Worm (Caenorhabditis elegans) whole organism, late embryonic: ENCODE results near the gene alh-4.

ENCODE experiments used
- ama-1 ChIP-seq: fragments of 150-350 bp; optimal IDR thresholded peaks from 2 replicates; lab custom pipeline; 2014
- ceh-24 ChIP-seq: sonication (generic microtip); optimal IDR thresholded peaks from 2 replicates; lab custom pipeline; 2016; ENCODE audit warnings: mild to moderate bottlenecking, missing genetic modification characterization, missing compliant biosample characterization
- che-1 ChIP-seq: sonication (generic microtip); optimal IDR thresholded peaks from 2 replicates; lab custom pipeline; 2016; ENCODE audit warnings: mild to moderate bottlenecking, missing genetic modification characterization, missing compliant biosample characterization
- dmd-4 ChIP-seq: sonication (generic microtip); optimal IDR thresholded peaks from 2 replicates; lab custom pipeline; 2016; ENCODE audit warnings: borderline replicate concordance, missing genetic modification characterization, missing compliant biosample characterization
- mec-3 ChIP-seq: sonication (generic microtip); optimal IDR thresholded peaks from 2 replicates; lab custom pipeline; 2016; ENCODE audit warnings: borderline replicate concordance, missing genetic modification characterization, missing compliant biosample characterization
- nhr-11 ChIP-seq: fragments of 150-350 bp; optimal IDR thresholded peaks from 2 replicates; lab custom pipeline; 2014; ENCODE audit warnings: missing biosample characterization, missing genetic modification characterization
- odd-2 ChIP-seq: sonication (generic microtip); optimal IDR thresholded peaks from 2 replicates; lab custom pipeline; 2017; ENCODE audit warnings: antibody characterized with exemption, mild to moderate bottlenecking, missing genetic modification characterization, missing compliant biosample characterization
- pag-3 ChIP-seq: sonication (generic microtip); optimal IDR thresholded peaks from 2 replicates; lab custom pipeline; 2016; ENCODE audit warnings: missing compliant biosample characterization, missing genetic modification characterization, borderline replicate concordance
- unc-86 ChIP-seq: sonication (generic microtip); optimal IDR thresholded peaks from 2 replicates; lab custom pipeline; 2016; ENCODE audit warnings: missing genetic modification characterization, missing compliant biosample characterization

ce11 chrV:6471208-6471607 lies 41.5 kb upstream of the alh-4 start:
- TF ChIP-seq ceh-24 (tag; lab: Kevin White, UChicago), result no peak
- TF ChIP-seq mec-3 (tag; lab: Kevin White, UChicago), result no peak
- TF ChIP-seq dmd-4 (tag; lab: Kevin White, UChicago), result no peak
- no peak for TF ChIP-seq odd-2 (tag; lab: Kevin White, UChicago)
- no peak for TF ChIP-seq nhr-11 (tag; lab: Kevin White, UChicago)
- TF ChIP-seq pag-3, result no peak
- TF ChIP-seq unc-86 (tag; lab: Kevin White, UChicago), result no peak
- no peak for TF ChIP-seq ama-1 (lab: Kevin White, UChicago)
- no peak for TF ChIP-seq che-1 (tag; lab: Kevin White, UChicago)
